Worm (Caenorhabditis elegans): ENCODE measurements around the gene sma-2.

- TF ChIP-seq dao-5 (tag; optimal IDR thresholded peaks at IDR 0.05) = no peak
- no peak for TF ChIP-seq W03F9.2 (tag; optimal IDR thresholded peaks at IDR 0.05)
- TF ChIP-seq him-1 (tag; optimal IDR thresholded peaks at IDR 0.05) = no peak
These were observed 15.6 kb downstream of the sma-2 start for ce11 chrIII:8765030-8765429.
